Worm (Caenorhabditis elegans) whole organism, young adult: ENCODE results near the gene ZK721.3.

Experiments
- B0261.1 ChIP-seq: sonication (generic microtip); optimal IDR thresholded peaks from 2 replicates; lab custom pipeline; 2016; ENCODE audit warnings: mild to moderate bottlenecking, missing genetic modification characterization, moderate library complexity, missing compliant biosample characterization
- F22D6.2 ChIP-seq: sonication (generic microtip); optimal IDR thresholded peaks from 2 replicates; lab custom pipeline; 2016; ENCODE audit warnings: mild to moderate bottlenecking, missing genetic modification characterization, missing compliant biosample characterization
- F49E8.2 ChIP-seq: sonication (generic microtip); optimal IDR thresholded peaks from 3 replicates; lab custom pipeline; 2017; ENCODE audit warnings: missing genetic modification characterization, mild to moderate bottlenecking, missing compliant biosample characterization, antibody characterized with exemption, moderate library complexity; ENCODE audit not compliant: insufficient read depth
- F57C9.4 ChIP-seq: sonication (generic microtip); optimal IDR thresholded peaks from 2 replicates; lab custom pipeline; 2017; ENCODE audit warnings: mild to moderate bottlenecking, missing genetic modification characterization, missing compliant biosample characterization
- T07F8.4 ChIP-seq: sonication (generic microtip); optimal IDR thresholded peaks from 2 replicates; lab custom pipeline; 2016; ENCODE audit warnings: mild to moderate bottlenecking, missing genetic modification characterization, moderate library complexity, missing compliant biosample characterization
- T26A5.8 ChIP-seq: sonication (generic microtip); optimal IDR thresholded peaks from 2 replicates; lab custom pipeline; 2016; ENCODE audit warnings: missing genetic modification characterization, missing compliant biosample characterization
- akir-1 ChIP-seq: fragments of 200-800 bp; sonication (Bioruptor generic); optimal IDR thresholded peaks from 2 replicates; lab custom pipeline; 2018; ENCODE audit warnings: mild to moderate bottlenecking, missing genetic modification characterization, moderate library complexity, missing compliant biosample characterization
- bed-1 ChIP-seq: fragments of 200-800 bp; sonication (Bioruptor generic); IDR thresholded peaks from 2 replicates; pipeline ENCODE4 v1.3.6; 2022; ENCODE audit warnings: missing genetic modification reagents, missing genetic modification characterization, missing compliant biosample characterization
- ceh-58 ChIP-seq: fragments of 200-800 bp; sonication (Bioruptor generic); IDR thresholded peaks from 2 replicates; pipeline ENCODE4 v1.3.6; 2022; ENCODE audit warnings: missing genetic modification characterization, missing compliant biosample characterization
- egrh-3 ChIP-seq: fragments of 200-800 bp; sonication (Bioruptor generic); IDR thresholded peaks from 2 replicates; pipeline ENCODE4 v1.3.6; 2022; ENCODE audit warnings: missing genetic modification reagents, missing genetic modification characterization, missing compliant biosample characterization
- ets-4 ChIP-seq: fragments of 200-800 bp; sonication (Bioruptor generic); optimal IDR thresholded peaks from 2 replicates; lab custom pipeline; 2018; ENCODE audit warnings: mild to moderate bottlenecking, missing genetic modification characterization, missing compliant biosample characterization
- hlh-12 ChIP-seq: sonication (generic microtip); optimal IDR thresholded peaks from 2 replicates; lab custom pipeline; 2016; ENCODE audit warnings: missing genetic modification characterization, missing compliant biosample characterization
- hmg-1.2 ChIP-seq: fragments of 200-800 bp; sonication (Bioruptor generic); IDR thresholded peaks from 2 replicates; pipeline ENCODE4 v1.3.6; 2022; ENCODE audit warnings: missing genetic modification reagents, missing genetic modification characterization, missing compliant biosample characterization
- lag-1 ChIP-seq: fragments of 200-800 bp; sonication (Bioruptor generic); IDR thresholded peaks from 2 replicates; pipeline ENCODE4 v1.3.6; 2022; ENCODE audit warnings: missing genetic modification reagents, missing genetic modification characterization, missing compliant biosample characterization
- madf-3 ChIP-seq: fragments of 200-800 bp; sonication (Bioruptor generic); IDR thresholded peaks from 2 replicates; pipeline ENCODE4 v1.3.6; 2022; ENCODE audit warnings: missing genetic modification reagents, missing genetic modification characterization, missing compliant biosample characterization
- madf-6 ChIP-seq: fragments of 200-800 bp; sonication (Bioruptor generic); IDR thresholded peaks from 2 replicates; pipeline ENCODE4 v1.3.6; 2022; ENCODE audit warnings: missing genetic modification reagents, missing genetic modification characterization, missing compliant biosample characterization
- mes-4 ChIP-seq: sonication (generic microtip); optimal IDR thresholded peaks from 2 replicates; lab custom pipeline; 2016; ENCODE audit warnings: missing genotype, missing genetic modification characterization, missing compliant biosample characterization
- nfya-1 ChIP-seq: sonication (generic microtip); optimal IDR thresholded peaks from 2 replicates; lab custom pipeline; 2017; ENCODE audit warnings: antibody characterized with exemption, missing compliant biosample characterization, missing genetic modification characterization, borderline replicate concordance; ENCODE audit not compliant: insufficient read depth
- nhr-179 ChIP-seq: sonication (generic microtip); optimal IDR thresholded peaks from 2 replicates; lab custom pipeline; 2016; ENCODE audit warnings: mild to moderate bottlenecking, missing genetic modification characterization, missing compliant biosample characterization
- nhr-27 ChIP-seq: fragments of 200-800 bp; sonication (Bioruptor generic); optimal IDR thresholded peaks from 2 replicates; lab custom pipeline; 2018; ENCODE audit warnings: mild to moderate bottlenecking, missing genetic modification characterization, moderate library complexity, missing compliant biosample characterization
- nhr-80 ChIP-seq: sonication (generic microtip); optimal IDR thresholded peaks from 2 replicates; lab custom pipeline; 2016; ENCODE audit warnings: missing genetic modification characterization, missing compliant biosample characterization
- nhr-90 ChIP-seq: sonication (generic microtip); optimal IDR thresholded peaks from 2 replicates; lab custom pipeline; 2016; ENCODE audit warnings: missing genotype, mild to moderate bottlenecking, missing genetic modification characterization, missing compliant biosample characterization
- rec-8 ChIP-seq, 2 experiments: sonication (generic microtip); optimal IDR thresholded peaks; 2 replicates each; lab custom pipeline; 2016; ENCODE audit warnings: mild to moderate bottlenecking in 2 of 2, missing genetic modification characterization in 2 of 2, missing genetic modification reagents in 2 of 2, missing genotype in 2 of 2, missing biosample characterization in 1 of 2, missing compliant biosample characterization in 1 of 2, moderate library complexity in 1 of 2
- repo-1 ChIP-seq: sonication (generic microtip); optimal IDR thresholded peaks from 2 replicates; lab custom pipeline; 2017; ENCODE audit warnings: mild to moderate bottlenecking, missing genetic modification characterization, missing compliant biosample characterization
- rpc-1 ChIP-seq, 2 experiments: fragments of 150-350 bp in 1 of 2; sonication (generic microtip) in 1 of 2; optimal IDR thresholded peaks; 2 replicates each; lab custom pipeline; 2014 to 2018; ENCODE audit warnings: missing biosample characterization in 1 of 2, missing genetic modification characterization in 1 of 2, missing genetic modification reagents in 1 of 2, missing genotype in 1 of 2
- sea-2 ChIP-seq: fragments of 200-800 bp; sonication (Bioruptor generic); IDR thresholded peaks from 2 replicates; pipeline ENCODE4 v1.3.6; 2022; ENCODE audit warnings: missing genetic modification characterization, missing compliant biosample characterization
- tbp1 ChIP-seq: fragments of 200-800 bp; sonication (Bioruptor generic); optimal IDR thresholded peaks from 2 replicates; lab custom pipeline; 2018; ENCODE audit warnings: mild to moderate bottlenecking, missing genetic modification characterization, missing compliant biosample characterization
- unc-130 ChIP-seq: sonication (generic microtip); optimal IDR thresholded peaks from 2 replicates; lab custom pipeline; 2016; ENCODE audit warnings: missing genetic modification reagents, missing genetic modification characterization, missing compliant biosample characterization
- unc-62 ChIP-seq: fragments of 150-350 bp; optimal IDR thresholded peaks from 2 replicates; lab custom pipeline; 2014; ENCODE audit warnings: missing biosample characterization, missing genetic modification reagents, missing genetic modification characterization
- ztf-28 ChIP-seq: fragments of 200-800 bp; sonication (Bioruptor generic); IDR thresholded peaks from 2 replicates; pipeline ENCODE4 v1.3.6; 2022; ENCODE audit warnings: missing genetic modification reagents, missing genetic modification characterization, missing compliant biosample characterization
- ztf-3 ChIP-seq: fragments of 200-800 bp; sonication (Bioruptor generic); optimal IDR thresholded peaks from 2 replicates; lab custom pipeline; 2018; ENCODE audit warnings: mild to moderate bottlenecking, missing genetic modification characterization, missing compliant biosample characterization

ZK721.3 gene

DNA sequence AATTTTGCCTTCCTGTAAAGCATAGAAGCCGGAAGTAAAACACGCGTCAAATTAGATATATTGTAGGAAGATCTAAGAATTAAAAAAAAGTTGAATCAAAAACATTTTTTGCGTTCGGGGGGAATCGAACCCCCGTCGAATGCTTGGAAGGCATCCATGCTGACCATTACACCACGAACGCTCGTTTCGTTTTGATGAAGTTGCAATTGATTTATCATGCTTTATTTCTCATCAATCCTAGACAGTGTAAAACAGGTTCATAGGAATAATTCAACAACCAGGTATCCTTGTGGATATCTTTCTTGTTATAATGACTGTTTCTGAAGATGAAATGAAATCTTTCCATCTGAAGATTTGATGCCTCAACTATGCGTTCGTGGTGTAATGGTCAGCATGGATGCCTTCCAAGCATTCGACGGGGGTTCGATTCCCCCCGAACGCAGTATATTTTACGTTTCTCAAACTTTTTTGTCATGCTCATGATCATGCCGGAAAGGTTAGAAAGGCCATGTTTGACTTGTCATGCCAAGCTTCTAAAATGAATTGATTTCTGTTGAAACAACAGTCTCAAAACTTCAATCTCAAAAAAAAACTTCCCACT is 35.6 kb downstream of the ZK721.3 start (continued):
- no peak for TF ChIP-seq F49E8.2 (tag; lab: Kevin White, UChicago)
- no peak for TF ChIP-seq F22D6.2
- no peak for TF ChIP-seq F57C9.4
- TF ChIP-seq rec-8 (tag; optimal IDR thresholded peaks at IDR 0.05; lab: Kevin White, UChicago) = no peak
- TF ChIP-seq nhr-27 (tag; lab: Kevin White, UChicago) = no peak
- TF ChIP-seq nfya-1 (tag; lab: Kevin White, UChicago) = no peak
- no peak for TF ChIP-seq unc-130 (GFP tag; lab: Kevin White, UChicago)
- TF ChIP-seq ztf-28 (GFP tag; lab: Robert Waterston, UW) = no peak
- TF ChIP-seq repo-1 (tag; lab: Kevin White, UChicago) = no peak
- TF ChIP-seq ceh-58 (GFP tag; lab: Robert Waterston, UW) = no peak
- TF ChIP-seq madf-3 = 0 out of 2 replicates have a peak, but pooled peaks have one; percentile 26
- TF ChIP-seq tbp1 (GFP tag; lab: Kevin White, UChicago) = peak; percentile 87
- no peak for TF ChIP-seq ets-4 (GFP tag; lab: Kevin White, UChicago)
- TF ChIP-seq unc-62 (GFP tag; lab: Kevin White, UChicago) = no peak
- no peak for TF ChIP-seq akir-1 (GFP tag; lab: Kevin White, UChicago)

ce11 chrX:8820643-8821042 is 36.3 kb downstream of the ZK721.3 start:
- TF ChIP-seq nhr-80 = peak; percentile 35
- TF ChIP-seq T07F8.4 (tag; lab: Kevin White, UChicago) = no peak

ce11 chrX:8824437-8824836 is 40.1 kb downstream of the ZK721.3 start, which contains the start of gene ifd-1:
ifd-1 (minus strand) TSS chrX:8824448.
- no peak for TF ChIP-seq lag-1 (GFP tag; lab: Robert Waterston, UW)
- TF ChIP-seq egrh-3 = no peak
- TF ChIP-seq ets-4 (GFP tag; lab: Kevin White, UChicago) = peak; percentile 55
- no peak for TF ChIP-seq hmg-1.2 (GFP tag; lab: Robert Waterston, UW)
- peak; percentile 79 for TF ChIP-seq nhr-80

DNA sequence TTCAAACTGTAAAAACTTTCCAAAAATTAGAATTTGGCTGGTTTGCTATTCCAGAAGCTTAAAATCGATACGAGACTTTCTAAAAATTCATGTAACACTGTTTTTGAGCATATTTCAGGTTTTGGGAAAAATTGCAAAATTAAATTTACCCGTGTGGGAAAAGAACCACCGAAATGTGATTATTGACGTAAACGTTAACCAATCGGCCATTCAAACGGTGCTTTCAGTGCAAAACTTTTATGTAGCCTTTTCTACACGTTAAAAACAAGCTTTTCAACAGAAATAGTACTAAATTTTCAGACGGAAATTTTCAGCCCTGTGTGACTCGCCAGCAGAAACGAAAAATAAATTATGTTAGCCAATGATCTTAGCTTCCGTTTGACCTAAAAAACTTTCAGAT is 41.7 kb downstream of the ZK721.3 start:
- TF ChIP-seq tbp1 (GFP tag; lab: Kevin White, UChicago) (peak; percentile 83), B0261.1 (tag; lab: Kevin White, UChicago) (peak; percentile 55), rpc-1 (optimal IDR thresholded peaks at IDR 0.05; lab: Kevin White, UChicago) (peak; percentile 38), rpc-1 (tag; optimal IDR thresholded peaks at IDR 0.05; lab: Kevin White, UChicago) (peak; percentile 69)

DNA sequence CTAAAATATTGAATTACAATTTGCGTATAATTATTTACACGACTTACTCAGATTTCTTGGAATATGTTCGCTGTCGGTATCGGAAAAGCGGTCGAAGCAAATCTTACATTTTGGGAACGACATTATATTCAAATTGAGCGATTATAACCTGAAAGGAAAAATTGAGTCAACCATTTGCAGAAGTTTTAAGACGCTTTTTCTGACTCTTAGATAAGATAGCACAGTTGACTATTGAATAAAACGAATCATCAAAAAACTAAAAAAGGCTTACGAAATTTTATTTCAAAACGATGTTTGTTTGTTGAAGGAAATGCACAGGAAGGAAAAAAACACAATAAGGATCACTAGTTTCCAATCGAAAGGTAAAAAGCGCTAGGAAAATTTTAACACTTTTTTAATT is 44.0 kb downstream of the ZK721.3 start, which contains the start of gene rcs-1:
Gene rcs-1 (minus strand): TSS at position 176 of the 400 bp plus-strand sequence.
- no peak for TF ChIP-seq nhr-179 (tag; lab: Kevin White, UChicago)
- TF ChIP-seq nhr-80 = peak; percentile 0

- TF ChIP-seq nhr-80 (peak; percentile 33), madf-6 (GFP tag; lab: Robert Waterston, UW) (no peak), T26A5.8 (no peak)
These were observed 46.8 kb downstream of the ZK721.3 start, which contains the start of gene C28G1.6 for ce11 chrX:8831162-8831561. C28G1.6 (minus strand) TSS chrX:8831262.

ce11 chrX:8835405-8835804 is 51.1 kb downstream of the ZK721.3 start, which contains the start of gene sec-15:
sec-15 (minus strand) TSS chrX:8835715.
- TF ChIP-seq bed-1 (no peak), unc-130 (GFP tag; lab: Kevin White, UChicago) (no peak), mes-4 (tag; lab: Kevin White, UChicago) (no peak), hlh-12 (tag; lab: Kevin White, UChicago) (no peak), sea-2 (GFP tag; lab: Robert Waterston, UW) (no peak), nhr-90 (tag; lab: Kevin White, UChicago) (no peak), ztf-3 (GFP tag; lab: Kevin White, UChicago) (no peak)
